Worm (Caenorhabditis elegans): ENCODE results near the gene F01D5.2.
A peak's percentile ranks its signal among the peaks of the same experiment; 100 is the strongest.

DNA sequence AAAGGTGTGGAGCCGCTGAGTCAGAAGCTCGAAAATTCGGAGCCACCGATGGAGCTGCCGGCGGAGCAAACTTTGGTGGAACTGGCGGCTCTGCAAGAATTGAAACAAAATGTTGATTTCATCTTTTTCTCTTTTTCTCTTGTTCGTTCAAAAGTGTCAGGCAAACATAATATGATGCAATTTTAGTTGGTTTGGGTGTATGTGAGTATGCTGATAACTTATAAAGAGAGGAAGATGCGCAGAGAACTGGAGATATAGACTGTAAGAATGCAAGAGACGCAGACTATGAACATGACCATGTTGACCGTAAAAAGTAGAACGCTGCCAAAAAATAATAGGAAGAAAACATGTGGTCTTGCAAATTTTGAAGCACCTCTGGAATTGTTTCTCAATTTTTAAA, 44.8 kb downstream of the F01D5.2 start:
- TF ChIP-seq lin-35 (GFP tag; optimal IDR thresholded peaks at IDR 0.05) (no peak), let-526 (GFP tag; IDR thresholded peaks at IDR 0.05) (no peak), atf-7 (tag; optimal IDR thresholded peaks at IDR 0.05) (no peak), unc-62 (GFP tag; optimal IDR thresholded peaks at IDR 0.05) (no peak), somi-1 (GFP tag; optimal IDR thresholded peaks at IDR 0.05) (no peak), dpl-1 (GFP tag; optimal IDR thresholded peaks at IDR 0.05) (no peak), snpc-4 (GFP tag; optimal IDR thresholded peaks at IDR 0.05) (no peak), snpc-4 (tag; optimal IDR thresholded peaks at IDR 0.05) (peak in 2 of 4 experiments; percentile 48 to 61), madf-3 (GFP tag; IDR thresholded peaks at IDR 0.05) (no peak)

Data from whole organism, young adult.